Worm (Caenorhabditis elegans) whole organism, mixed stage, embryonic: Measurements from ENCODE around the gene Y73C8C.12.

ENCODE experiments used
- ces-1 ChIP-seq: fragments of 150-350 bp; optimal IDR thresholded peaks from 2 replicates; lab custom pipeline; 2014; ENCODE audit warnings: missing biosample characterization, missing genetic modification reagents, missing genetic modification characterization
- cnd-1 ChIP-seq: fragments of 200-800 bp; sonication (Bioruptor generic); optimal IDR thresholded peaks from 2 replicates; lab custom pipeline; 2018; ENCODE audit warnings: mild to moderate bottlenecking, missing genetic modification characterization, missing compliant biosample characterization
- drap-1 ChIP-seq: fragments of 200-800 bp; sonication (Bioruptor generic); optimal IDR thresholded peaks from 3 replicates; lab custom pipeline; 2018; ENCODE audit warnings: mild to moderate bottlenecking, missing genetic modification characterization, missing compliant biosample characterization
- elt-3 ChIP-seq: fragments of 150-350 bp; optimal IDR thresholded peaks from 2 replicates; lab custom pipeline; 2014; ENCODE audit warnings: missing biosample characterization, missing genetic modification characterization
- lsy-2 ChIP-seq: fragments of 150-350 bp; optimal IDR thresholded peaks from 2 replicates; lab custom pipeline; 2014; ENCODE audit warnings: missing biosample characterization, missing genetic modification characterization
- nhr-12 ChIP-seq: fragments of 150-350 bp; optimal IDR thresholded peaks from 2 replicates; lab custom pipeline; 2014; ENCODE audit warnings: missing biosample characterization, missing genetic modification characterization
- nhr-28 ChIP-seq: fragments of 150-350 bp; optimal IDR thresholded peaks from 2 replicates; lab custom pipeline; 2014; ENCODE audit warnings: missing biosample characterization, missing genetic modification characterization
- nhr-76 ChIP-seq: sonication (generic microtip); optimal IDR thresholded peaks from 2 replicates; lab custom pipeline; 2017; ENCODE audit warnings: missing biosample characterization, missing genetic modification characterization
- unc-120 ChIP-seq: sonication (generic microtip); optimal IDR thresholded peaks from 2 replicates; lab custom pipeline; 2017; ENCODE audit warnings: missing genetic modification characterization, missing compliant biosample characterization; ENCODE audit not compliant: poor library complexity, severe bottlenecking
- unc-62 ChIP-seq: fragments of 150-350 bp; optimal IDR thresholded peaks from 2 replicates; lab custom pipeline; 2014; ENCODE audit warnings: missing biosample characterization, missing genetic modification reagents, missing genetic modification characterization
- zip-8 ChIP-seq: fragments of 150-350 bp; optimal IDR thresholded peaks from 2 replicates; lab custom pipeline; 2014; ENCODE audit warnings: missing biosample characterization, missing genetic modification characterization

- TF ChIP-seq unc-62 (GFP tag; lab: Kevin White, UChicago) (no peak), cnd-1 (no peak), unc-120 (tag; lab: Kevin White, UChicago) (no peak), nhr-12 (tag; lab: Kevin White, UChicago) (no peak), elt-3 (tag; lab: Kevin White, UChicago) (no peak), lsy-2 (tag; lab: Kevin White, UChicago) (no peak), nhr-28 (tag; lab: Kevin White, UChicago) (no peak), ces-1 (GFP tag; lab: Kevin White, UChicago) (no peak), nhr-76 (tag; lab: Kevin White, UChicago) (no peak), zip-8 (tag; lab: Kevin White, UChicago) (no peak), drap-1 (GFP tag; lab: Kevin White, UChicago) (no peak)
Measured at ce11 chrV:3128803-3129202, 3.8 kb downstream of the Y73C8C.12 start, which contains the start of gene tat-6.
